Worm (Caenorhabditis elegans): Measurements from ENCODE around the gene dpl-1.

- TF ChIP-seq R02D3.7 (tag; optimal IDR thresholded peaks at IDR 0.05) (no peak), nhr-67 (tag; optimal IDR thresholded peaks at IDR 0.05) (no peak), nhr-77 (tag; optimal IDR thresholded peaks at IDR 0.05) (no peak), ZK546.5 (tag; optimal IDR thresholded peaks at IDR 0.05) (no peak), unc-62 (GFP tag; optimal IDR thresholded peaks at IDR 0.05) (no peak), egl-27 (tag; optimal IDR thresholded peaks at IDR 0.05) (no peak), nhr-76 (tag; optimal IDR thresholded peaks at IDR 0.05) (no peak), ceh-9 (tag; optimal IDR thresholded peaks at IDR 0.05) (no peak), nhr-12 (tag; optimal IDR thresholded peaks at IDR 0.05) (no peak), snpc-4 (tag; optimal IDR thresholded peaks at IDR 0.05) (no peak), ceh-82 (tag; optimal IDR thresholded peaks at IDR 0.05) (no peak), ama-1 (optimal IDR thresholded peaks at IDR 0.05) (no peak), pqm-1 (tag; optimal IDR thresholded peaks at IDR 0.05) (peak; percentile 82), pha-4 (tag; optimal IDR thresholded peaks at IDR 0.05) (no peak)
Measured at ce11 chrII:9157125-9157524, 12.6 kb upstream of the dpl-1 start.

Data from whole organism, L3 larva.